Worm (Caenorhabditis elegans) whole organism, L3 larva: ENCODE measurements around the gene srx-125.

Experiments used
- fkh-10 ChIP-seq: sonication (generic microtip); optimal IDR thresholded peaks from 2 replicates; lab custom pipeline; 2017; ENCODE audit warnings: missing biosample characterization, missing genetic modification reagents, missing genetic modification characterization
- mdl-1 ChIP-seq: fragments of 150-350 bp; optimal IDR thresholded peaks from 2 replicates; lab custom pipeline; 2014; ENCODE audit warnings: missing biosample characterization, missing genetic modification characterization
- mml-1 ChIP-seq: fragments of 150-350 bp; sonication (generic microtip); optimal IDR thresholded peaks from 3 replicates; lab custom pipeline; 2014; ENCODE audit warnings: missing biosample characterization, missing genetic modification characterization
- nhr-11 ChIP-seq: fragments of 150-350 bp; optimal IDR thresholded peaks from 2 replicates; lab custom pipeline; 2014; ENCODE audit warnings: missing biosample characterization, missing genetic modification characterization
- pqm-1 ChIP-seq: fragments of 150-350 bp; optimal IDR thresholded peaks from 2 replicates; lab custom pipeline; 2017; ENCODE audit warnings: missing biosample characterization, missing genetic modification characterization, inconsistent platforms

- no peak for TF ChIP-seq fkh-10
- no peak for TF ChIP-seq pqm-1
- no peak for TF ChIP-seq mml-1 (tag; lab: Kevin White, UChicago)
- no peak for TF ChIP-seq mdl-1 (tag; lab: Kevin White, UChicago)
- TF ChIP-seq nhr-11 (tag; lab: Kevin White, UChicago) = no peak
Observed at ce11 chrV:13352415-13352814, 14.7 kb upstream of the srx-125 start.
